Worm (Caenorhabditis elegans) whole organism, L1 larva: ENCODE measurements around the gene rps-18.

Experiments
- C04F5.9 ChIP-seq: sonication (generic microtip); optimal IDR thresholded peaks from 2 replicates; lab custom pipeline; 2016; ENCODE audit warnings: missing genetic modification characterization, missing compliant biosample characterization
- C16A3.4 ChIP-seq: fragments of 150-350 bp; optimal IDR thresholded peaks from 2 replicates; lab custom pipeline; 2014; ENCODE audit warnings: missing biosample characterization, missing genetic modification characterization
- F16B12.6 ChIP-seq: fragments of 150-350 bp; optimal IDR thresholded peaks from 2 replicates; lab custom pipeline; 2014; ENCODE audit warnings: missing biosample characterization, missing genetic modification characterization
- aha-1 ChIP-seq: fragments of 150-350 bp; optimal IDR thresholded peaks from 2 replicates; lab custom pipeline; 2014; ENCODE audit warnings: missing biosample characterization, missing genetic modification characterization
- alr-1 ChIP-seq: fragments of 200-800 bp; sonication (Bioruptor generic); optimal IDR thresholded peaks from 2 replicates; lab custom pipeline; 2018; ENCODE audit warnings: borderline replicate concordance, mild to moderate bottlenecking, missing genetic modification characterization, missing compliant biosample characterization
- blmp-1 ChIP-seq: fragments of 150-350 bp; optimal IDR thresholded peaks from 2 replicates; lab custom pipeline; 2014; ENCODE audit warnings: missing biosample characterization, missing genetic modification characterization
- ceh-63 ChIP-seq: fragments of 200-800 bp; sonication (Bioruptor generic); optimal IDR thresholded peaks from 2 replicates; lab custom pipeline; 2018; ENCODE audit warnings: mild to moderate bottlenecking, missing genetic modification characterization, missing compliant biosample characterization
- ceh-90 ChIP-seq: sonication (generic microtip); optimal IDR thresholded peaks from 2 replicates; lab custom pipeline; 2016; ENCODE audit warnings: missing genetic modification characterization, missing compliant biosample characterization
- dpl-1 ChIP-seq, 3 experiments: fragments of 150-350 bp in 2 of 3; sonication (generic microtip) in 1 of 3; optimal IDR thresholded peaks; 2 replicates each; lab custom pipeline; 2014 to 2017; ENCODE audit warnings: missing biosample characterization in 3 of 3, missing genetic modification characterization in 3 of 3, missing genetic modification reagents in 3 of 3
- dsc-1 ChIP-seq: sonication (generic microtip); optimal IDR thresholded peaks from 2 replicates; lab custom pipeline; 2016; ENCODE audit warnings: mild to moderate bottlenecking, missing genetic modification characterization, missing compliant biosample characterization
- efl-3 ChIP-seq: fragments of 200-800 bp; sonication (Bioruptor generic); optimal IDR thresholded peaks from 2 replicates; lab custom pipeline; 2018; ENCODE audit warnings: mild to moderate bottlenecking, missing genetic modification characterization, missing compliant biosample characterization
- egl-13 ChIP-seq: sonication (generic microtip); optimal IDR thresholded peaks from 2 replicates; lab custom pipeline; 2016; ENCODE audit warnings: missing genotype, missing genetic modification reagents, missing genetic modification characterization, missing compliant biosample characterization
- elt-2 ChIP-seq: sonication (generic microtip); optimal IDR thresholded peaks from 2 replicates; lab custom pipeline; 2016; ENCODE audit warnings: missing genetic modification characterization, mild to moderate bottlenecking, inconsistent platforms, missing compliant biosample characterization, missing genetic modification reagents
- elt-3 ChIP-seq, 6 experiments: fragments of 150-350 bp in 1 of 6; sonication (generic microtip); optimal IDR thresholded peaks; 2 replicates each; lab custom pipeline; 2017 to 2018; ENCODE audit warnings: missing biosample characterization in 6 of 6, missing genetic modification characterization in 6 of 6, inconsistent platforms in 1 of 6
- ets-5 ChIP-seq: fragments of 200-800 bp; sonication (Bioruptor generic); IDR thresholded peaks from 2 replicates; pipeline ENCODE4 v1.3.6; 2022; ENCODE audit warnings: missing genetic modification characterization, missing compliant biosample characterization
- fkh-10 ChIP-seq: sonication (generic microtip); optimal IDR thresholded peaks from 2 replicates; lab custom pipeline; 2017; ENCODE audit warnings: missing biosample characterization, missing genetic modification reagents, missing genetic modification characterization
- fkh-8 ChIP-seq: sonication (generic microtip); optimal IDR thresholded peaks from 2 replicates; lab custom pipeline; 2016; ENCODE audit warnings: mild to moderate bottlenecking, missing genetic modification characterization, missing compliant biosample characterization
- fos-1 ChIP-seq: fragments of 150-350 bp; optimal IDR thresholded peaks from 2 replicates; lab custom pipeline; 2014; ENCODE audit warnings: missing biosample characterization, missing genetic modification characterization
- grh-1 ChIP-seq: fragments of 200-800 bp; sonication (Bioruptor generic); IDR thresholded peaks from 2 replicates; pipeline ENCODE4 v1.3.6; 2022; ENCODE audit warnings: missing genetic modification reagents, missing genetic modification characterization, missing compliant biosample characterization
- hlh-4 ChIP-seq: sonication (generic microtip); optimal IDR thresholded peaks from 2 replicates; lab custom pipeline; 2016; ENCODE audit warnings: mild to moderate bottlenecking, missing genetic modification characterization, missing compliant biosample characterization
- hpl-2 ChIP-seq: fragments of 150-350 bp; optimal IDR thresholded peaks from 2 replicates; lab custom pipeline; 2014; ENCODE audit warnings: missing biosample characterization, missing genetic modification reagents, missing genetic modification characterization
- irx-1 ChIP-seq: sonication (generic microtip); optimal IDR thresholded peaks from 2 replicates; lab custom pipeline; 2016; ENCODE audit warnings: missing genetic modification characterization, missing compliant biosample characterization
- isw-1 ChIP-seq: fragments of 200-800 bp; sonication (Bioruptor generic); IDR thresholded peaks from 2 replicates; pipeline ENCODE4 v1.3.6; 2022; ENCODE audit warnings: missing genetic modification characterization, missing compliant biosample characterization
- jun-1 ChIP-seq: fragments of 150-350 bp; optimal IDR thresholded peaks from 2 replicates; lab custom pipeline; 2014; ENCODE audit warnings: missing biosample characterization, missing genetic modification reagents, missing genetic modification characterization
- lin-14 ChIP-seq: fragments of 200-800 bp; sonication (Bioruptor generic); optimal IDR thresholded peaks from 2 replicates; lab custom pipeline; 2018; ENCODE audit warnings: mild to moderate bottlenecking, missing genetic modification characterization, moderate library complexity, missing compliant biosample characterization
- lin-15B ChIP-seq: fragments of 150-350 bp; sonication (generic microtip); optimal IDR thresholded peaks from 3 replicates; lab custom pipeline; 2014; ENCODE audit warnings: missing biosample characterization, missing genetic modification characterization
- lin-39 ChIP-seq: fragments of 150-350 bp; optimal IDR thresholded peaks from 2 replicates; lab custom pipeline; 2014; ENCODE audit warnings: missing biosample characterization, missing genetic modification reagents, missing genetic modification characterization
- mab-9 ChIP-seq: fragments of 200-800 bp; sonication (Bioruptor generic); IDR thresholded peaks from 2 replicates; pipeline ENCODE4 v1.3.6; 2022; ENCODE audit warnings: missing genetic modification reagents, missing genetic modification characterization, missing compliant biosample characterization
- mdl-1 ChIP-seq, 2 experiments: fragments of 150-350 bp; optimal IDR thresholded peaks; 2 replicates each; lab custom pipeline; 2014 to 2017; ENCODE audit warnings: missing biosample characterization in 2 of 2, missing genetic modification characterization in 2 of 2, inconsistent platforms in 1 of 2
- mep-1 ChIP-seq: fragments of 150-350 bp; optimal IDR thresholded peaks from 2 replicates; lab custom pipeline; 2014; ENCODE audit warnings: missing biosample characterization, missing genetic modification characterization
- nhr-11 ChIP-seq: fragments of 150-350 bp; optimal IDR thresholded peaks from 2 replicates; lab custom pipeline; 2014; ENCODE audit warnings: missing biosample characterization, missing genetic modification characterization
- nhr-19 ChIP-seq: fragments of 200-800 bp; sonication (Bioruptor generic); conservative IDR thresholded peaks from 2 replicates; pipeline ENCODE4 v1.3.6; 2022; ENCODE audit warnings: missing genetic modification characterization, missing compliant biosample characterization
- nhr-20 ChIP-seq: sonication (generic microtip); optimal IDR thresholded peaks from 2 replicates; lab custom pipeline; 2016; ENCODE audit warnings: mild to moderate bottlenecking, missing genetic modification characterization, missing compliant biosample characterization
- nhr-28 ChIP-seq: fragments of 150-350 bp; optimal IDR thresholded peaks from 2 replicates; lab custom pipeline; 2014; ENCODE audit warnings: missing biosample characterization, missing genetic modification characterization
- nhr-47 ChIP-seq: sonication (generic microtip); optimal IDR thresholded peaks from 2 replicates; lab custom pipeline; 2016; ENCODE audit warnings: mild to moderate bottlenecking, missing genetic modification characterization, moderate library complexity, missing compliant biosample characterization
- nhr-71 ChIP-seq: sonication (generic microtip); optimal IDR thresholded peaks from 2 replicates; lab custom pipeline; 2016; ENCODE audit warnings: mild to moderate bottlenecking, missing genetic modification characterization, moderate library complexity, missing compliant biosample characterization
- nhr-84 ChIP-seq: sonication (generic microtip); optimal IDR thresholded peaks from 2 replicates; lab custom pipeline; 2017; ENCODE audit warnings: missing biosample characterization, missing genetic modification characterization
- nhr-85 ChIP-seq: sonication (generic microtip); peaks from one replicate; lab custom pipeline; 2016; ENCODE audit warnings: missing genetic modification characterization, inconsistent platforms, missing compliant biosample characterization
- pag-3 ChIP-seq: sonication (generic microtip); optimal IDR thresholded peaks from 2 replicates; lab custom pipeline; 2017; ENCODE audit warnings: missing genetic modification characterization, mild to moderate bottlenecking, missing compliant biosample characterization, antibody characterized with exemption, borderline replicate concordance; ENCODE audit not compliant: insufficient read depth
- rnt-1 ChIP-seq: sonication (generic microtip); optimal IDR thresholded peaks from 2 replicates; lab custom pipeline; 2016; ENCODE audit warnings: mild to moderate bottlenecking, missing genetic modification characterization, moderate library complexity, missing compliant biosample characterization
- snu-23 ChIP-seq: sonication (generic microtip); optimal IDR thresholded peaks from 2 replicates; lab custom pipeline; 2016; ENCODE audit warnings: missing genetic modification characterization, missing compliant biosample characterization
- sox-4 ChIP-seq: sonication (generic microtip); optimal IDR thresholded peaks from 2 replicates; lab custom pipeline; 2016; ENCODE audit warnings: missing genetic modification characterization, missing compliant biosample characterization
- sptf-1 ChIP-seq: fragments of 150-350 bp; optimal IDR thresholded peaks from 2 replicates; lab custom pipeline; 2014; ENCODE audit warnings: missing biosample characterization, missing genetic modification characterization
- swsn-7 ChIP-seq: sonication (generic microtip); optimal IDR thresholded peaks from 2 replicates; lab custom pipeline; 2016; ENCODE audit warnings: missing genetic modification characterization, missing compliant biosample characterization
- tbx-2 ChIP-seq: sonication (generic microtip); optimal IDR thresholded peaks from 2 replicates; lab custom pipeline; 2016; ENCODE audit warnings: missing genetic modification characterization, missing compliant biosample characterization
- tlp-1 ChIP-seq: fragments of 150-350 bp; optimal IDR thresholded peaks from 2 replicates; lab custom pipeline; 2014; ENCODE audit warnings: missing biosample characterization, missing genetic modification characterization
- unc-130 ChIP-seq: fragments of 150-350 bp; optimal IDR thresholded peaks from 2 replicates; lab custom pipeline; 2017; ENCODE audit warnings: missing biosample characterization, missing genetic modification characterization, inconsistent platforms
- unc-62 ChIP-seq: fragments of 150-350 bp; optimal IDR thresholded peaks from 2 replicates; lab custom pipeline; 2014; ENCODE audit warnings: missing biosample characterization, missing genetic modification reagents, missing genetic modification characterization
- unc-98 ChIP-seq: fragments of 200-800 bp; sonication (Bioruptor generic); IDR thresholded peaks from 2 replicates; pipeline ENCODE4 v1.3.6; 2022; ENCODE audit warnings: missing genetic modification characterization, missing compliant biosample characterization
- xbp-1 ChIP-seq: sonication (generic microtip); optimal IDR thresholded peaks from 2 replicates; lab custom pipeline; 2016; ENCODE audit warnings: missing genetic modification characterization, missing compliant biosample characterization
- zag-1 ChIP-seq: fragments of 150-350 bp; optimal IDR thresholded peaks from 2 replicates; lab custom pipeline; 2014; ENCODE audit warnings: missing biosample characterization, missing genetic modification characterization
- ztf-11 ChIP-seq, 2 experiments: sonication (generic microtip); optimal IDR thresholded peaks; 2 replicates each; lab custom pipeline; 2016 to 2017; ENCODE audit warnings: missing genetic modification characterization in 2 of 2, missing biosample characterization in 1 of 2, missing compliant biosample characterization in 1 of 2
- ztf-4 ChIP-seq: fragments of 150-350 bp; optimal IDR thresholded peaks from 2 replicates; lab custom pipeline; 2014; ENCODE audit warnings: missing biosample characterization, missing genetic modification characterization

rps-18 gene

DNA sequence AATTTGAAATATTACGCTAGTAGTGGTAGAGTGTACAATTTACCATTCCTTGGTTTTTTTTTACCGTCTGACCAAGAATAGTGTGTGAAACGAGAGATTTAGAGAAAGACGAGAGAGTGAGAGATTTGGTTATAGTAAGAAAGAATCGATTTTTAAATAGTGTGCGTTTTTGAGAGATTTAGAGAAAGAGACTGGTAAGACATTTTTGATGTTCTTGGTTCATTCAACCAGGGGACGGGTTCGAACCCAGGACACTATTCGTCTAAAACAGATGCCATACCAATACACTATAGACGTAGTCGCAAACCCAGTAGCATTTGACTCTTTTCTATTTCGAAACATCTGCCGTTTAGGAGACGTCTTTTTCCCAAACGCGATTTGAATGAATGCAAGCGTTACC lies 12.6 kb downstream of the rps-18 start (continued):
- peak; percentile 64 for TF ChIP-seq fos-1
- TF ChIP-seq unc-98 (GFP tag; lab: Robert Waterston, UW): no peak
- TF ChIP-seq nhr-28: no peak
- peak; percentile 44 for TF ChIP-seq blmp-1 (tag; lab: Kevin White, UChicago)
- TF ChIP-seq mdl-1 (tag; optimal IDR thresholded peaks at IDR 0.05; lab: Kevin White, UChicago): peak in 1 of 2 experiments; percentile 40
- peak; percentile 51 for TF ChIP-seq hpl-2
- TF ChIP-seq lin-15B: peak; percentile 5
- TF ChIP-seq fkh-10: no peak
- no peak for TF ChIP-seq nhr-11
- peak; percentile 32; the same call in 1 of the 2 replicates for TF ChIP-seq isw-1 (GFP tag; lab: Robert Waterston, UW)
- peak; percentile 1 for TF ChIP-seq hlh-4 (tag; lab: Kevin White, UChicago)
- TF ChIP-seq alr-1: no peak
- TF ChIP-seq egl-13 (tag; lab: Kevin White, UChicago): no peak
- TF ChIP-seq dpl-1 (GFP tag; optimal IDR thresholded peaks at IDR 0.05; lab: Kevin White, UChicago): peak; percentile 60 to 61 (median 60)
- peak; percentile 54 for TF ChIP-seq pag-3
- no peak for TF ChIP-seq tlp-1 (tag; lab: Kevin White, UChicago)
- peak; percentile 49 for TF ChIP-seq zag-1 (tag; lab: Kevin White, UChicago)
- TF ChIP-seq mab-9 (GFP tag; lab: Robert Waterston, UW): peak; percentile 78
- TF ChIP-seq ztf-11 (tag; optimal IDR thresholded peaks at IDR 0.05; lab: Kevin White, UChicago): peak in 1 of 2 experiments; percentile 85
- no peak for TF ChIP-seq ceh-63 (GFP tag; lab: Kevin White, UChicago)
- peak; percentile 93 for TF ChIP-seq dsc-1 (tag; lab: Kevin White, UChicago)
- TF ChIP-seq nhr-47: peak; percentile 93
- TF ChIP-seq sptf-1 (tag; lab: Kevin White, UChicago): no peak
- peak; percentile 82 for TF ChIP-seq rnt-1 (tag; lab: Kevin White, UChicago)
- no peak for TF ChIP-seq unc-62 (GFP tag; lab: Kevin White, UChicago)
- no peak for TF ChIP-seq unc-130
- TF ChIP-seq tbx-2: peak; percentile 82
- TF ChIP-seq elt-2 (tag; lab: Kevin White, UChicago): peak; percentile 40
- peak; percentile 93 for TF ChIP-seq nhr-71 (tag; lab: Kevin White, UChicago)
- peak; percentile 92 for TF ChIP-seq swsn-7 (tag; lab: Kevin White, UChicago)
- peak; percentile 79 for TF ChIP-seq lin-39 (tag; lab: Kevin White, UChicago)
- TF ChIP-seq C16A3.4 (tag; lab: Kevin White, UChicago): peak; percentile 75
- TF ChIP-seq snu-23 (GFP tag; lab: Kevin White, UChicago): peak; percentile 96
- TF ChIP-seq C04F5.9: peak; percentile 40
- peak; percentile 49 for TF ChIP-seq fkh-8 (tag; lab: Kevin White, UChicago)
- peak; percentile 87 for TF ChIP-seq nhr-19
- TF ChIP-seq jun-1 (tag; lab: Kevin White, UChicago): peak; percentile 67
- no peak for TF ChIP-seq sox-4
- no peak for TF ChIP-seq aha-1 (tag; lab: Kevin White, UChicago)
- peak; percentile 97 for TF ChIP-seq nhr-85
- TF ChIP-seq ets-5: no peak
- TF ChIP-seq nhr-84 (tag; lab: Kevin White, UChicago): no peak
- TF ChIP-seq F16B12.6 (tag; lab: Kevin White, UChicago): no peak
- peak; percentile 75 for TF ChIP-seq xbp-1
- TF ChIP-seq ztf-4 (tag; lab: Kevin White, UChicago): peak; percentile 70
- TF ChIP-seq nhr-20 (tag; lab: Kevin White, UChicago): peak; percentile 88
- no peak for TF ChIP-seq grh-1
- TF ChIP-seq elt-3 (tag; optimal IDR thresholded peaks at IDR 0.05; lab: Kevin White, UChicago): peak in 2 of 6 experiments; percentile 72 to 74
- peak; percentile 92 for TF ChIP-seq lin-14 (GFP tag; lab: Kevin White, UChicago)
- no peak for TF ChIP-seq efl-3 (GFP tag; lab: Kevin White, UChicago)
- TF ChIP-seq irx-1 (tag; lab: Kevin White, UChicago): peak; percentile 84
- peak; percentile 85 for TF ChIP-seq mep-1 (tag; lab: Kevin White, UChicago)
- TF ChIP-seq ceh-90 (tag; lab: Kevin White, UChicago): peak; percentile 32
